Worm (Caenorhabditis elegans) whole organism, mixed stage, embryonic: ENCODE results near the gene ctsa-4.1.

Experiments
- ceh-83 ChIP-seq: fragments of 200-800 bp; sonication (Bioruptor generic); optimal IDR thresholded peaks from 2 replicates; lab custom pipeline; 2018; ENCODE audit warnings: mild to moderate bottlenecking, missing genetic modification characterization, missing compliant biosample characterization
- elt-3 ChIP-seq: fragments of 150-350 bp; optimal IDR thresholded peaks from 2 replicates; lab custom pipeline; 2014; ENCODE audit warnings: missing biosample characterization, missing genetic modification characterization
- lsy-2 ChIP-seq: fragments of 150-350 bp; optimal IDR thresholded peaks from 2 replicates; lab custom pipeline; 2014; ENCODE audit warnings: missing biosample characterization, missing genetic modification characterization
- nhr-237 ChIP-seq: fragments of 150-350 bp; optimal IDR thresholded peaks from 2 replicates; lab custom pipeline; 2014; ENCODE audit warnings: missing biosample characterization, missing genetic modification characterization
- nhr-28 ChIP-seq: fragments of 150-350 bp; optimal IDR thresholded peaks from 2 replicates; lab custom pipeline; 2014; ENCODE audit warnings: missing biosample characterization, missing genetic modification characterization
- nhr-76 ChIP-seq: sonication (generic microtip); optimal IDR thresholded peaks from 2 replicates; lab custom pipeline; 2017; ENCODE audit warnings: missing biosample characterization, missing genetic modification characterization
- pha-4 ChIP-seq: fragments of 150-350 bp; optimal IDR thresholded peaks from 2 replicates; lab custom pipeline; 2018; ENCODE audit warnings: missing biosample characterization, missing genetic modification reagents, missing genetic modification characterization
- snpc-4 ChIP-seq: fragments of 150-350 bp; optimal IDR thresholded peaks from 2 replicates; lab custom pipeline; 2014; ENCODE audit warnings: missing biosample characterization, missing genetic modification characterization
- tbx-8 ChIP-seq: fragments of 200-800 bp; sonication (Bioruptor generic); optimal IDR thresholded peaks from 2 replicates; lab custom pipeline; 2018; ENCODE audit warnings: mild to moderate bottlenecking, missing genetic modification characterization, moderate library complexity, missing compliant biosample characterization
- unc-39 ChIP-seq: fragments of 150-350 bp; optimal IDR thresholded peaks from 2 replicates; lab custom pipeline; 2014; ENCODE audit warnings: missing biosample characterization, missing genetic modification characterization
- unc-62 ChIP-seq: fragments of 150-350 bp; optimal IDR thresholded peaks from 2 replicates; lab custom pipeline; 2014; ENCODE audit warnings: missing biosample characterization, missing genetic modification reagents, missing genetic modification characterization
- zip-8 ChIP-seq: fragments of 150-350 bp; optimal IDR thresholded peaks from 2 replicates; lab custom pipeline; 2014; ENCODE audit warnings: missing biosample characterization, missing genetic modification characterization
- ztf-11 ChIP-seq: fragments of 150-350 bp; optimal IDR thresholded peaks from 2 replicates; lab custom pipeline; 2014; ENCODE audit warnings: missing biosample characterization, missing genetic modification characterization

- TF ChIP-seq zip-8 (no peak), unc-62 (GFP tag; lab: Kevin White, UChicago) (no peak), elt-3 (no peak), nhr-28 (tag; lab: Kevin White, UChicago) (no peak), snpc-4 (tag; lab: Kevin White, UChicago) (no peak), lsy-2 (no peak), unc-39 (no peak), ceh-83 (GFP tag; lab: Kevin White, UChicago) (no peak), ztf-11 (tag; lab: Kevin White, UChicago) (no peak), nhr-237 (no peak), pha-4 (no peak), nhr-76 (tag; lab: Kevin White, UChicago) (no peak), tbx-8 (GFP tag; lab: Kevin White, UChicago) (no peak)
Observed at ce11 chrII:6334745-6335260, 32.0 kb upstream of the ctsa-4.1 start.
